Worm (Caenorhabditis elegans) whole organism, L4 larva: ENCODE data around the gene C16D2.1.

Experiments used
- lin-13 ChIP-seq: fragments of 150-350 bp; optimal IDR thresholded peaks from 2 replicates; lab custom pipeline; 2014; ENCODE audit warnings: missing biosample characterization, missing genetic modification reagents, missing genetic modification characterization
- lin-39 ChIP-seq: fragments of 150-350 bp; optimal IDR thresholded peaks from 2 replicates; lab custom pipeline; 2014; ENCODE audit warnings: missing biosample characterization, missing genetic modification reagents, missing genetic modification characterization
- nhr-42 ChIP-seq: fragments of 200-800 bp; sonication (Bioruptor generic); IDR thresholded peaks from 2 replicates; pipeline ENCODE4 v1.3.6; 2022; ENCODE audit warnings: missing genetic modification characterization, missing compliant biosample characterization
- nhr-77 ChIP-seq: fragments of 150-350 bp; optimal IDR thresholded peaks from 2 replicates; lab custom pipeline; 2014; ENCODE audit warnings: missing biosample characterization, missing genetic modification characterization
- saeg-2 ChIP-seq: fragments of 200-800 bp; sonication (Bioruptor generic); IDR thresholded peaks from 2 replicates; pipeline ENCODE4 v1.3.6; 2022; ENCODE audit warnings: missing genetic modification reagents, missing genetic modification characterization, missing compliant biosample characterization
- zag-1 ChIP-seq: fragments of 150-350 bp; optimal IDR thresholded peaks from 2 replicates; lab custom pipeline; 2014; ENCODE audit warnings: missing biosample characterization, missing genetic modification characterization

ce11 chrII:9108905-9109551, 22.4 kb upstream of the C16D2.1 start, which contains the start of gene T24H10.4:
- no peak for TF ChIP-seq zag-1
- no peak for TF ChIP-seq saeg-2
- no peak for TF ChIP-seq lin-13
- no peak for TF ChIP-seq nhr-77
- TF ChIP-seq nhr-42 (GFP tag; lab: Robert Waterston, UW), result no peak
- no peak for TF ChIP-seq lin-39 (tag; lab: Kevin White, UChicago)
